Worm (Caenorhabditis elegans): ENCODE data around the gene T05E12.9.

- TF ChIP-seq unc-55 (GFP tag; optimal IDR thresholded peaks at IDR 0.05) (no peak), ZK546.5 (tag; optimal IDR thresholded peaks at IDR 0.05) (no peak), snpc-4 (tag; optimal IDR thresholded peaks at IDR 0.05) (no peak), nhr-25 (tag; optimal IDR thresholded peaks at IDR 0.05) (no peak), egl-27 (tag; optimal IDR thresholded peaks at IDR 0.05) (no peak)
These were observed 7.4 kb upstream of the T05E12.9 start, which contains the start of gene srh-237 for ce11 chrV:17089931-17090429.
